Worm (Caenorhabditis elegans) whole organism, early embryonic: ENCODE results near the gene swsn-7.

Source experiments
- B0310.2 ChIP-seq: sonication (generic microtip); optimal IDR thresholded peaks from 2 replicates; lab custom pipeline; 2016; ENCODE audit warnings: mild to moderate bottlenecking, missing genetic modification characterization, missing compliant biosample characterization
- F13C5.2 ChIP-seq: sonication (generic microtip); optimal IDR thresholded peaks from 2 replicates; lab custom pipeline; 2017; ENCODE audit warnings: mild to moderate bottlenecking, missing genetic modification characterization, inconsistent platforms, missing compliant biosample characterization
- aly-1 ChIP-seq: sonication (generic microtip); optimal IDR thresholded peaks from 2 replicates; lab custom pipeline; 2016; ENCODE audit warnings: missing genetic modification characterization, missing compliant biosample characterization
- ama-1 ChIP-seq: fragments of 150-350 bp; optimal IDR thresholded peaks from 2 replicates; lab custom pipeline; 2014
- ceh-36 ChIP-seq: sonication (generic microtip); optimal IDR thresholded peaks from 2 replicates; lab custom pipeline; 2016; ENCODE audit warnings: missing genetic modification characterization, inconsistent platforms, missing compliant biosample characterization
- ets-7 ChIP-seq: sonication (generic microtip); optimal IDR thresholded peaks from 2 replicates; lab custom pipeline; 2016; ENCODE audit warnings: missing genotype, missing genetic modification characterization, missing compliant biosample characterization
- flt-1 ChIP-seq: fragments of 200-800 bp; sonication (Bioruptor generic); IDR thresholded peaks from 2 replicates; pipeline ENCODE4 v1.3.6; 2022; ENCODE audit warnings: missing genetic modification characterization, missing compliant biosample characterization
- pes-1 ChIP-seq: fragments of 200-800 bp; sonication (Bioruptor generic); IDR thresholded peaks from 2 replicates; pipeline ENCODE4 v1.3.6; 2022; ENCODE audit warnings: missing genetic modification reagents, missing genetic modification characterization, missing compliant biosample characterization
- scrt-1 ChIP-seq: fragments of 200-800 bp; sonication (Bioruptor generic); IDR thresholded peaks from 2 replicates; pipeline ENCODE4 v1.3.6; 2022; ENCODE audit warnings: missing genetic modification characterization, missing compliant biosample characterization
- tbx-11 ChIP-seq: fragments of 200-800 bp; sonication (Bioruptor generic); IDR thresholded peaks from 2 replicates; pipeline ENCODE4 v1.3.6; 2022; ENCODE audit warnings: missing genetic modification characterization, missing compliant biosample characterization
- tbx-37 ChIP-seq: fragments of 200-800 bp; sonication (Bioruptor generic); conservative IDR thresholded peaks from 2 replicates; pipeline ENCODE4 v1.3.6; 2022; ENCODE audit warnings: missing genetic modification reagents, missing genetic modification characterization, missing compliant biosample characterization
- tra-4 ChIP-seq: sonication (generic microtip); optimal IDR thresholded peaks from 2 replicates; lab custom pipeline; 2017; ENCODE audit warnings: missing genetic modification characterization, missing compliant biosample characterization

ce11 chrII:8027663-8028062 lies at the start of gene swsn-7:
- TF ChIP-seq ama-1 (lab: Kevin White, UChicago): no peak
- TF ChIP-seq ets-7 (tag; lab: Kevin White, UChicago): no peak
- no peak for TF ChIP-seq B0310.2 (tag; lab: Kevin White, UChicago)
- no peak for TF ChIP-seq tra-4 (tag; lab: Kevin White, UChicago)
- no peak for TF ChIP-seq pes-1
- no peak for TF ChIP-seq flt-1 (GFP tag; lab: Robert Waterston, UW)
- no peak for TF ChIP-seq tbx-37 (GFP tag; lab: Robert Waterston, UW)
- TF ChIP-seq ceh-36: no peak
- no peak for TF ChIP-seq tbx-11 (GFP tag; lab: Robert Waterston, UW)
- TF ChIP-seq aly-1: no peak
- TF ChIP-seq F13C5.2 (tag; lab: Kevin White, UChicago): no peak
- TF ChIP-seq scrt-1: no peak
